Worm (Caenorhabditis elegans) whole organism, late embryonic: ENCODE results near the gene F41B5.12.

Experiments used
- F13H6.1 ChIP-seq: sonication (generic microtip); optimal IDR thresholded peaks from 2 replicates; lab custom pipeline; 2016; ENCODE audit warnings: missing genetic modification characterization, missing compliant biosample characterization
- ceh-19 ChIP-seq: fragments of 200-800 bp; sonication (Bioruptor generic); optimal IDR thresholded peaks from 2 replicates; lab custom pipeline; 2018; ENCODE audit warnings: mild to moderate bottlenecking, missing genetic modification characterization, missing compliant biosample characterization
- dmd-4 ChIP-seq: sonication (generic microtip); optimal IDR thresholded peaks from 2 replicates; lab custom pipeline; 2016; ENCODE audit warnings: borderline replicate concordance, missing genetic modification characterization, missing compliant biosample characterization
- fkh-10 ChIP-seq: fragments of 150-350 bp; optimal IDR thresholded peaks from 2 replicates; lab custom pipeline; 2014; ENCODE audit warnings: missing biosample characterization, missing genetic modification reagents, missing genetic modification characterization
- lin-11 ChIP-seq: fragments of 200-800 bp; sonication (Bioruptor generic); optimal IDR thresholded peaks from 2 replicates; lab custom pipeline; 2018; ENCODE audit warnings: mild to moderate bottlenecking, missing genetic modification characterization, missing compliant biosample characterization
- pqm-1 ChIP-seq: sonication (generic microtip); optimal IDR thresholded peaks from 2 replicates; lab custom pipeline; 2016; ENCODE audit warnings: missing genetic modification characterization, missing compliant biosample characterization

DNA sequence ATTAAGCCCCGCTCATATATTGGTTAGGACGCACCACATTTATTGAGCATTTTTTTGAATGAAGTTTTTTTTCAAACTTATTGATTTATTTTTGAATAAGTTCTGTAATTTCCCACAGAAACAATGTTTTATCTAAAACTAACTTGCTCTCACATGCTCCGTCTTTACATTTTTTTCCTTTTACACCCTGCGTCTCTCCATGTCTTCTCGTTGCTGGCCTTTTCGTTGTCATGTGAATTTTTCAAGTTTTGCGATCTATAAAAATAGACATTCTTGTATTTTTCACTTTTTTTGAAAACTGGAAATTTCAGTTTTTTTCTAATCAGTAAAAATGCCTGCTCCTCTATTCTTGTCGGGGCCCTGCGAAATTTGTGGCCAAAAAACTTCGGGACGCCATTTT, 29.8 kb upstream of the F41B5.12 start, which contains the start of gene nhr-134:
- TF ChIP-seq pqm-1 (tag; lab: Kevin White, UChicago) (no peak), F13H6.1 (tag; lab: Kevin White, UChicago) (no peak), dmd-4 (no peak), ceh-19 (GFP tag; lab: Kevin White, UChicago) (no peak), fkh-10 (no peak), lin-11 (tag; lab: Kevin White, UChicago) (no peak)
